Worm (Caenorhabditis elegans): ENCODE measurements around the gene din-1.

din-1 gene

ce11 chrII:11577397-11577796 lies 56.0 kb downstream of the din-1 start, which contains the start of gene pcs-1:
Gene pcs-1, minus strand, starts transcription at chrII:11577740.
- no peak for TF ChIP-seq unc-62 (GFP tag; optimal IDR thresholded peaks at IDR 0.05)

DNA sequence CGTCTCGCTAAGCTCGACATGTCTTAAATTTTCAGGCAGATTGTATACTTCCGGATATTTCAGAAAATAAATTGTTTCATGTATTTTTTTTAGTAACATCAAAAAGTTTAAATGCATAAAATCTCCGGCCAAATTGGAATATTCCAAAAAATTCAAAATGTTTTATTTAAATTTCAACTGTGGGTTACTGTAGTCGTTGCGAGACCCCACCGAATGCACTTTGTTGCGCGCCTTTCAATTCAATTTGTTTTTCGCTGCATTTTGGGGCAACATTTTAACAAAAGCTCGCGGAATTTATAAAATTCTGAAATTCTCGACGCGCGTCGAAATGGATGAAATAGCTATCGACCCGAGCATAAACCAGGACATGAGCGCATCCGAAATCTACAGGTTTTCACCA lies 60.5 kb downstream of the din-1 start, which contains the start of gene F54D5.2:
Gene F54D5.2 (plus strand): TSS at position 237 of the 400 bp plus-strand sequence.
- TF ChIP-seq unc-62 (GFP tag; optimal IDR thresholded peaks at IDR 0.05) = no peak

DNA sequence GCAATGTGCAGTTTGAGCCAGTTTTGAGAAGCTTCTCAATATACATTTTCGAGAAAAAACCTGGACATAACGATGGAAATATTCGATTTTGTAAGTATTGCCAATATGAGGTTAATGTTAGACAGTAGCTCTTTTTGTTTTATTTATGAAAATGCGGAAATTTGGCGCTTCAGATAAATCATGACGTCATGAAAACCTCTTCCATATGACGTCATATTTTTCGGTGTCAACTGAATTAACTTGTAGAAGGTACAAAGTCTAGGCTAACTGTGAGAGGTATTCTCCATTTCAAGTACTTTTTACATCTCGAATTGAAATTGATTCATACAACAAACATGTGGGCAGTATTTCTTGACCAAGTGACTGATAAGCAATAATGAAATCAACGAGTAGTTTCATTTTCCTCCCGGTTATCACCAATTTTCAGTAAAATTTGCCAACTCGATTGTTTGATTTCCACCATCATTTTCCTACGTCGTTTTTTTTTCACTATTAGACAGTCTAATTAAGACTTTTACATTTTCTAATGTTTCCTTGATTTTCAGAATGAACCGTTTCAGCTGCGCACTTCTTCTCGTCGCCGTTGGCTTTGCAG lies 62.1 kb downstream of the din-1 start, which contains the start of gene F54D5.3:
Gene F54D5.3 (plus strand): TSS at position 546 of the 595 bp plus-strand sequence.
- no peak for TF ChIP-seq unc-62 (GFP tag; optimal IDR thresholded peaks at IDR 0.05)

ce11 chrII:11569213-11569868 lies 64.1 kb downstream of the din-1 start, which contains the start of the genes F54D5.23 and F54D5.4:
Gene F54D5.23, minus strand, starts transcription at chrII:11569287.
Gene F54D5.4, plus strand, starts transcription at chrII:11569818.
- no peak for TF ChIP-seq unc-62 (GFP tag; optimal IDR thresholded peaks at IDR 0.05)

DNA sequence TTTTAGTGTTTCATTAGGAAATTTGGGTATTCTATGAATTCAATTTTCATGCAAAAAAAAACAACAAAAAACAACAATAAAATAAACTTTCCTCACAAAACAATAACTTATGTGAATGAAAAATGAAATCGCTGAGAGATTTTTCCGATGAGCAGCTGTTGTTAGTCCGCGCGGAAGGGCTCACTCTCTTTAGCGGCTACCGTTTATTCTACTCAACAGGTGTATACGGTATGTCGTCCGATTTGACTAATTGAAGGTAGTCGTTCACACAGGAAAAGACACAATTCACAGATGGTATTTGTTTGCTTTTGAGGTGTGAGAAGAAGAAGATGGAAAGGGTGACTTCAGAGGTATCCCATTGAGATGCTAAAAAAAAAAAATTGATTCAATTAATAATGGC lies 64.7 kb downstream of the din-1 start:
- TF ChIP-seq unc-62 (GFP tag; optimal IDR thresholded peaks at IDR 0.05) = no peak

DNA sequence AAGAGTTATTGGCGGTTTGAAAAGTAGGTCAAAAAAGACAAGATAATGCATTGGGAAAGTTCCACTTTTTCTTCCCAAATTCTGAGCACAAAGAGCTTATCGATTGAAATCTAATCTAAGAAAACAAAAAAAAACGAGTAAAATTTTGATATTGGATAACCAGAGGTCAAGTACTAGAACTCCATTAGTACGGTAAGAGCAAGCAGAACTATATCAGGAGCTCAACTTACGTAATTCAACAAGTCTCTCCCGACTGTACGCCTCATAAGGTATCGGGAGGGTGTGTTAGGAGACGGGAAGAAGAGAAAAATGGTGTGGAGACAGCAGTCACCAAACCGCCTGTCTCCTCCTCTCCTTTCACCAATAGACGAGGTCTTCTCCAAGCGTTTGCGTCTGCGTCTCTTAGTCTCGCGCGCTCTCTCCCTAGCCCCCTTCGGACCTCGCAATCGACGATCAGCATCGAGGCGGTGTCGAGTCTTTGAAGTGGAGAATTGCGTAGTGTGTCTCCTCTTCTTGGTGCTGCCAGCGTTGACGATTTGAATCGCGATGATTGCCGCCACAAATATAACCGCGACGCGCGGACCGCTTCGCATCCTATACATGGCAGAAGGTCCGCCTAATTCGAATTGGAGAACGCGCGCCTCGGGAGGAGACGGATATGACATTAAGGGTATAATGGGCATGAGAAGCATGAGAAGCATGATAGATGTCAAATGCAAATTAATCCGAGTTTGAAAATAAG lies 66.3 kb downstream of the din-1 start, which contains the start of gene F54D5.5:
Gene F54D5.5 (minus strand): TSS at position 51 of the 742 bp plus-strand sequence.
- TF ChIP-seq unc-62 (GFP tag; optimal IDR thresholded peaks at IDR 0.05) = no peak
